Worm (Caenorhabditis elegans) whole organism, young adult: ENCODE measurements around the gene frpr-3.

Source experiments
- C06A6.2 ChIP-seq: fragments of 200-800 bp; sonication (Bioruptor generic); conservative IDR thresholded peaks from 2 replicates; pipeline ENCODE4 v1.3.6; 2022; ENCODE audit warnings: missing genetic modification characterization, missing compliant biosample characterization
- Y53G8AR.9 ChIP-seq: fragments of 200-800 bp; sonication (Bioruptor generic); conservative IDR thresholded peaks from 2 replicates; pipeline ENCODE4 v1.3.6; 2022; ENCODE audit warnings: missing genetic modification reagents, missing genetic modification characterization, missing compliant biosample characterization
- Y95B8A.8 ChIP-seq: fragments of 200-800 bp; sonication (Bioruptor generic); IDR thresholded peaks from 2 replicates; pipeline ENCODE4 v1.3.6; 2022; ENCODE audit warnings: missing genetic modification reagents, missing genetic modification characterization, missing compliant biosample characterization
- akir-1 ChIP-seq: fragments of 200-800 bp; sonication (Bioruptor generic); optimal IDR thresholded peaks from 2 replicates; lab custom pipeline; 2018; ENCODE audit warnings: mild to moderate bottlenecking, missing genetic modification characterization, moderate library complexity, missing compliant biosample characterization
- ama-1 ChIP-seq, 3 experiments: fragments of 150-350 bp in 1 of 3; sonication (generic microtip) in 2 of 3; optimal IDR thresholded peaks; 2 replicates each; lab custom pipeline; 2014 to 2018; ENCODE audit warnings: missing biosample characterization in 2 of 3, missing genetic modification characterization in 2 of 3, missing genetic modification reagents in 2 of 3
- ceh-27 ChIP-seq: fragments of 200-800 bp; sonication (Bioruptor generic); optimal IDR thresholded peaks from 2 replicates; lab custom pipeline; 2018; ENCODE audit warnings: mild to moderate bottlenecking, missing genetic modification characterization, moderate library complexity, missing compliant biosample characterization
- dpff-1 ChIP-seq: sonication (generic microtip); optimal IDR thresholded peaks from 2 replicates; lab custom pipeline; 2017; ENCODE audit warnings: mild to moderate bottlenecking, missing genetic modification characterization, missing compliant biosample characterization
- egl-44 ChIP-seq: fragments of 200-800 bp; sonication (Bioruptor generic); IDR thresholded peaks from 2 replicates; pipeline ENCODE4 v1.3.6; 2022; ENCODE audit warnings: missing genetic modification reagents, missing genetic modification characterization, missing compliant biosample characterization
- hrde-1 ChIP-seq: sonication (generic microtip); optimal IDR thresholded peaks from 2 replicates; lab custom pipeline; 2016; ENCODE audit warnings: missing genetic modification characterization, mild to moderate bottlenecking, missing compliant biosample characterization, moderate library complexity, missing genotype, missing genetic modification reagents, borderline replicate concordance
- repo-1 ChIP-seq: sonication (generic microtip); optimal IDR thresholded peaks from 2 replicates; lab custom pipeline; 2017; ENCODE audit warnings: mild to moderate bottlenecking, missing genetic modification characterization, missing compliant biosample characterization
- sdz-38 ChIP-seq: sonication (generic microtip); optimal IDR thresholded peaks from 2 replicates; lab custom pipeline; 2016; ENCODE audit warnings: missing genotype, missing genetic modification characterization, missing compliant biosample characterization
- snpc-1.1 ChIP-seq: sonication (generic microtip); optimal IDR thresholded peaks from 2 replicates; lab custom pipeline; 2017; ENCODE audit warnings: missing genetic modification characterization, mild to moderate bottlenecking, missing compliant biosample characterization, antibody characterized with exemption, moderate library complexity, missing genotype, missing genetic modification reagents; ENCODE audit not compliant: insufficient read depth
- ztf-26 ChIP-seq: sonication (generic microtip); optimal IDR thresholded peaks from 2 replicates; lab custom pipeline; 2017; ENCODE audit warnings: missing genetic modification characterization, missing compliant biosample characterization

ce11 chrV:7742485-7742959, 28.5 kb upstream of the frpr-3 start, which contains the start of gene fbxl-5:
- TF ChIP-seq Y53G8AR.9 (GFP tag; lab: Robert Waterston, UW), result no peak
- TF ChIP-seq hrde-1, result no peak
- no peak for TF ChIP-seq ceh-27 (GFP tag; lab: Kevin White, UChicago)
- TF ChIP-seq ama-1 (optimal IDR thresholded peaks at IDR 0.05; lab: Kevin White, UChicago), result no peak
- TF ChIP-seq ama-1 (GFP tag; optimal IDR thresholded peaks at IDR 0.05; lab: Kevin White, UChicago), result no peak
- no peak for TF ChIP-seq Y95B8A.8 (GFP tag; lab: Robert Waterston, UW)
- no peak for TF ChIP-seq ztf-26 (tag; lab: Kevin White, UChicago)
- TF ChIP-seq snpc-1.1 (tag; lab: Kevin White, UChicago), result no peak
- no peak for TF ChIP-seq C06A6.2 (GFP tag; lab: Robert Waterston, UW)
- TF ChIP-seq repo-1, result no peak
- no peak for TF ChIP-seq akir-1 (GFP tag; lab: Kevin White, UChicago)
- TF ChIP-seq sdz-38, result no peak
- no peak for TF ChIP-seq egl-44 (GFP tag; lab: Robert Waterston, UW)
- no peak for TF ChIP-seq dpff-1 (tag; lab: Kevin White, UChicago)
